Worm (Caenorhabditis elegans): Measurements from ENCODE around the gene F35C11.7.

DNA sequence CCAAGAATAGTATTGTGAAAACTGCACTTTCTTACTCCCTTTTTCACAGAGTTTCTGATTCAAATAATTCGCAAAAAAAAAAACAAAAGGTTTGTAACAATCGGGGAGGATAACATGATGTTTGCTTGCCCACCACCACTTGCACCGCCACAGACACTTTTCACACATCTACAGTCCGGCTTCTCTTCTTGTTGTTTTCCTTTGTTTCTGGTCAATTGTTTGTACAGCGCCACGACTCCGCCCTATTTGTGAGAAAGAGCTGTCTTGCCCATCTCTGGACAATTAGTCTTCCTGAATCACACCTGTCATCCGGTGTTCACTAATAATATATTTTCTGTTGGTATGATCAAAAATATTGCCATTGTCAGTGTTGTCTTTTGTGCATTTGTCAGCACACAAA lies 25.1 kb upstream of the F35C11.7 start, which contains the start of gene M110.9:
- no peak for TF ChIP-seq ceh-83 (GFP tag; optimal IDR thresholded peaks at IDR 0.05)
- no peak for TF ChIP-seq unc-62 (GFP tag; optimal IDR thresholded peaks at IDR 0.05)
- no peak for TF ChIP-seq lin-13 (tag; optimal IDR thresholded peaks at IDR 0.05)
- TF ChIP-seq nhr-237 (tag; optimal IDR thresholded peaks at IDR 0.05): no peak
- TF ChIP-seq snpc-4 (tag; optimal IDR thresholded peaks at IDR 0.05): no peak
- TF ChIP-seq elt-1 (tag; optimal IDR thresholded peaks at IDR 0.05; ENCODE audit: borderline replicate concordance, insufficient read depth): no peak
- no peak for TF ChIP-seq pha-4 (tag; optimal IDR thresholded peaks at IDR 0.05)
- TF ChIP-seq mab-5 (tag; optimal IDR thresholded peaks at IDR 0.05): no peak
- no peak for TF ChIP-seq nhr-28 (tag; optimal IDR thresholded peaks at IDR 0.05)
- no peak for TF ChIP-seq mls-2 (tag; optimal IDR thresholded peaks at IDR 0.05)

Data from whole organism, mixed stage, embryonic.